Fruit fly (Drosophila melanogaster) Kc167 (cell line): ENCODE results near the gene CG17325.

ENCODE experiments used
- Myc ChIP-seq: fragments of >200 bp; optimal IDR thresholded peaks from 2 replicates; lab custom pipeline; 2017; ENCODE audit warnings: missing external identifiers
- Sin3A ChIP-seq: fragments of >200 bp; optimal IDR thresholded peaks from 2 replicates; lab custom pipeline; 2018; ENCODE audit warnings: missing external identifiers
- h ChIP-seq: fragments of >200 bp; optimal IDR thresholded peaks from 3 replicates; lab custom pipeline; 2018; ENCODE audit warnings: missing external identifiers
- insv ChIP-seq: fragments of >200 bp; optimal IDR thresholded peaks from 3 replicates; lab custom pipeline; 2018; ENCODE audit warnings: missing external identifiers
- psq ChIP-seq: fragments of >200 bp; optimal IDR thresholded peaks from 2 replicates; lab custom pipeline; 2017; ENCODE audit warnings: missing external identifiers
- ttk ChIP-seq: sonication (Bioruptor generic); optimal IDR thresholded peaks from 2 replicates; lab custom pipeline; 2017; ENCODE audit warnings: missing external identifiers

The CG17325 gene

dm6 chr2L:18830587-18831528 lies 18.4 kb downstream of the CG17325 start, which contains the start of the genes CG17597 and ScpX:
Gene CG17597 (minus strand): TSS chr2L:18831153.
Gene ScpX (plus strand): TSS chr2L:18831229.
- TF ChIP-seq Myc (lab: Kevin White, UChicago) (no peak), ttk (no peak), insv (lab: Kevin White, UChicago) (no peak), h (lab: Kevin White, UChicago) (no peak), psq (lab: Kevin White, UChicago) (no peak), Sin3A (lab: Kevin White, UChicago) (no peak)

dm6 chr2L:18834525-18834924 lies 22.1 kb downstream of the CG17325 start:
- TF ChIP-seq psq (lab: Kevin White, UChicago) (no peak), ttk (no peak), h (lab: Kevin White, UChicago) (no peak), Sin3A (lab: Kevin White, UChicago) (no peak), insv (lab: Kevin White, UChicago) (no peak), Myc (lab: Kevin White, UChicago) (no peak)

- TF ChIP-seq Myc (lab: Kevin White, UChicago), result no peak
- no peak for TF ChIP-seq Sin3A (lab: Kevin White, UChicago)
- TF ChIP-seq h (lab: Kevin White, UChicago), result no peak
- no peak for TF ChIP-seq psq (lab: Kevin White, UChicago)
- no peak for TF ChIP-seq ttk
- TF ChIP-seq insv (lab: Kevin White, UChicago), result no peak
These were observed 26.9 kb downstream of the CG17325 start, which contains the start of gene CG10600 for dm6 chr2L:18839143-18839872. Gene CG10600 (minus strand): TSS chr2L:18839679.

dm6 chr2L:18841210-18841609 lies 28.8 kb downstream of the CG17325 start, which contains the start of gene CG31752:
Gene CG31752 (minus strand): TSS chr2L:18841310.
- TF ChIP-seq psq (lab: Kevin White, UChicago) (no peak), ttk (no peak), Sin3A (lab: Kevin White, UChicago) (no peak), insv (lab: Kevin White, UChicago) (no peak), Myc (lab: Kevin White, UChicago) (no peak), h (lab: Kevin White, UChicago) (no peak)

- TF ChIP-seq psq (lab: Kevin White, UChicago), result no peak
- TF ChIP-seq Myc (lab: Kevin White, UChicago), result no peak
- no peak for TF ChIP-seq Sin3A (lab: Kevin White, UChicago)
- no peak for TF ChIP-seq ttk
- no peak for TF ChIP-seq insv (lab: Kevin White, UChicago)
- TF ChIP-seq h (lab: Kevin White, UChicago), result no peak
These were observed 31.1 kb downstream of the CG17325 start for dm6 chr2L:18843560-18843959.

DNA sequence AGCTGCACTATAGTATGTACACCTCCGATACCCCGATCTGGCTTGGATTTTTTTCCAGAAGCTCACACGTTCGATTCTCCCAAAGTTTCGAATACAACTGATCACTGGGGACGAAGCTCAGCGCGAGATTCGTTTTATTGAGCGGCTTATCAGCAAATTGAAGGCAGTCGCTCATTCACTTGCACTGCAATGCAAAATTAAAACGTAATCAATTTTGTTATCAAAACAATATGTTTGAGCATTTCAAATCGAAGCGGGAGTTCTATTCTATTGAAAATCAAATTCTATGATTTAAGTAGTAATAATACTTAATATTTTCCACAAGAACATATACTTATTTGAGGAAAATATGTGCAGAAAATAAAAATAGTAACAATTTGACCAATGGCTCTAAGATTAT lies 32.0 kb downstream of the CG17325 start, which contains the start of gene CG33120:
TSS of gene CG33120 (minus strand) at position 101 of the 400 bp plus-strand sequence.
- TF ChIP-seq Sin3A (lab: Kevin White, UChicago), result no peak
- no peak for TF ChIP-seq h (lab: Kevin White, UChicago)
- no peak for TF ChIP-seq ttk
- TF ChIP-seq insv (lab: Kevin White, UChicago), result no peak
- no peak for TF ChIP-seq psq (lab: Kevin White, UChicago)
- TF ChIP-seq Myc (lab: Kevin White, UChicago), result no peak

DNA sequence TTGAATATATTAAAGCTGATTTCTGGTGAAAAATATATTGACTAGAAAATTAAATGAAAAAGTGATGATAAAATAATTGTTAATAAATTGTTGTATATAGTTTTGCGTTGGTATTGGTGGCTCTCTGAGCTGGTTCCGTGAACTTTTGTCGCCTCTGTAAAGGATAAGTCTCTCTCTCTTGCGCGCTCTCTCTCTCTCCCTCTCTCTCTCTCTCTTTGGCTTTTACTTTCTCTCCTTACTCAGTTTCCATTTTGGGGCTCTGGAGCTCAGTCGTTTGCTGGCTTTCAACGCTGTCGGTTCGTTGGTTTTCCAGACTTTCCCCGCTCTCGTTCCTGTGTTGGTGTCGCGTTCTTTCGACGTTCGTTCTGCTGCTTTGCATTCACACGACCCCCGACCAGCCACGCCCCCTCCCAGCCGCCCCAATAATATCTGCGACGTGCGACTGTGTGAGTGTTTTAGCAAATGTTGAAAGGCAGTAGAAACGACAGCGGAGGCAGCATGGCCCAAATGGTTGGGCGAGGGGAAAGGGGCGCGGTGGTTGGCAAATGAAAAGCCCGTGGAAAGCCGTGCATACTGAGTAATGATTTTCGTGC lies 32.6 kb downstream of the CG17325 start, which contains the start of gene CG17321:
TSS of gene CG17321 (plus strand) at position 268 of the 593 bp plus-strand sequence.
- no peak for TF ChIP-seq h (lab: Kevin White, UChicago)
- TF ChIP-seq insv (lab: Kevin White, UChicago), result no peak
- TF ChIP-seq psq (lab: Kevin White, UChicago), result no peak
- TF ChIP-seq Sin3A (lab: Kevin White, UChicago), result no peak
- no peak for TF ChIP-seq Myc (lab: Kevin White, UChicago)
- no peak for TF ChIP-seq ttk

- TF ChIP-seq Myc (lab: Kevin White, UChicago), result no peak
- no peak for TF ChIP-seq ttk
- no peak for TF ChIP-seq insv (lab: Kevin White, UChicago)
- TF ChIP-seq Sin3A (lab: Kevin White, UChicago), result no peak
- no peak for TF ChIP-seq psq (lab: Kevin White, UChicago)
- no peak for TF ChIP-seq h (lab: Kevin White, UChicago)
These were observed 33.7 kb downstream of the CG17325 start for dm6 chr2L:18846175-18846574.

- TF ChIP-seq h (lab: Kevin White, UChicago) (no peak), insv (lab: Kevin White, UChicago) (no peak), ttk (no peak), psq (lab: Kevin White, UChicago) (no peak), Myc (lab: Kevin White, UChicago) (no peak), Sin3A (lab: Kevin White, UChicago) (no peak)
These were observed 34.4 kb downstream of the CG17325 start for dm6 chr2L:18846843-18847242.

dm6 chr2L:18852249-18852648 lies 39.8 kb downstream of the CG17325 start:
- no peak for TF ChIP-seq Myc (lab: Kevin White, UChicago)
- TF ChIP-seq psq (lab: Kevin White, UChicago), result no peak
- no peak for TF ChIP-seq h (lab: Kevin White, UChicago)
- TF ChIP-seq ttk, result no peak
